Worm (Caenorhabditis elegans): ENCODE measurements around the gene R03H10.2.

DNA sequence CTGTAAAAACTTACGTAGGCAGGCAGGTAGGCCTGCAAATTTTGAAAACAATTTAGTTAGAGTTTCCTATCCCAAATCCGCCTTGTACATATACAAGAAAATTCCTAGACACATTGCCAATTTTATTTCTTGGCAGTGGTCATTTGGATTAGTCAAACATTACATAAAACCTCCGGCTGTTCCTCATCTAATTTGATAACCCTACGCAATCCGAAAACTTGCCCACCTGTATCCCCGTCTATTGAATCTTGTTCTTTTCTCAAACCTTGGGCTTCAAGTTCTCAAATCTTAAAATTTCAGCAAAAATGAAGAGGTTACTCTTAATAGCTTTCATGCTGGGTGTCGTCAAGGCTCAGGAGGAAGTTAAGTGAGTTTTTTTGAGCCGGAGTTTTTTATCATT lies 9.5 kb upstream of the R03H10.2 start, which contains the start of gene F56D3.1:
- TF ChIP-seq ama-1 (optimal IDR thresholded peaks at IDR 0.05): no peak
- TF ChIP-seq ceh-36 (tag; optimal IDR thresholded peaks at IDR 0.05): no peak
- no peak for TF ChIP-seq ets-7 (tag; optimal IDR thresholded peaks at IDR 0.05)
- no peak for TF ChIP-seq tbx-37 (GFP tag; conservative IDR thresholded peaks at IDR 0.05)
- no peak for TF ChIP-seq pes-1 (GFP tag; IDR thresholded peaks at IDR 0.05)
- TF ChIP-seq tra-4 (tag; optimal IDR thresholded peaks at IDR 0.05): no peak
- no peak for TF ChIP-seq B0310.2 (tag; optimal IDR thresholded peaks at IDR 0.05)
- TF ChIP-seq hmbx-1 (tag; optimal IDR thresholded peaks at IDR 0.05): no peak
- no peak for TF ChIP-seq aly-1 (tag; optimal IDR thresholded peaks at IDR 0.05)
- no peak for TF ChIP-seq scrt-1 (GFP tag; IDR thresholded peaks at IDR 0.05)
- no peak for TF ChIP-seq F13C5.2 (tag; optimal IDR thresholded peaks at IDR 0.05)
- no peak for TF ChIP-seq hnd-1 (tag; optimal IDR thresholded peaks at IDR 0.05)
- TF ChIP-seq hmg-4 (GFP tag; optimal IDR thresholded peaks at IDR 0.05): no peak
